Worm (Caenorhabditis elegans) whole organism, L4 larva: ENCODE measurements around the gene arp-6.

ENCODE experiments used
- F49E8.2 ChIP-seq: sonication (generic microtip); optimal IDR thresholded peaks from 2 replicates; lab custom pipeline; 2016; ENCODE audit warnings: missing compliant biosample characterization, mild to moderate bottlenecking, missing genetic modification characterization, borderline replicate concordance
- R02D3.7 ChIP-seq: fragments of 150-350 bp; sonication (generic microtip); optimal IDR thresholded peaks from 3 replicates; lab custom pipeline; 2014; ENCODE audit warnings: missing biosample characterization, missing genetic modification characterization
- Y105C5A.15 ChIP-seq: fragments of 200-800 bp; sonication (Bioruptor generic); IDR thresholded peaks from 2 replicates; pipeline ENCODE4 v1.3.6; 2022; ENCODE audit warnings: missing genetic modification characterization, missing compliant biosample characterization
- Y5F2A.4 ChIP-seq: fragments of 200-800 bp; sonication (Bioruptor generic); optimal IDR thresholded peaks from 2 replicates; lab custom pipeline; 2018; ENCODE audit warnings: mild to moderate bottlenecking, missing genetic modification characterization, missing compliant biosample characterization
- ZK337.2 ChIP-seq: fragments of 200-800 bp; sonication (Bioruptor generic); IDR thresholded peaks from 2 replicates; pipeline ENCODE4 v1.3.6; 2022; ENCODE audit warnings: missing genetic modification reagents, missing genetic modification characterization, missing compliant biosample characterization
- ZK546.5 ChIP-seq, 2 experiments: sonication (generic microtip); optimal IDR thresholded peaks; 2 replicates each; lab custom pipeline; 2017; ENCODE audit warnings: missing biosample characterization in 2 of 2, missing genetic modification characterization in 2 of 2
- aly-2 ChIP-seq: sonication (generic microtip); optimal IDR thresholded peaks from 2 replicates; lab custom pipeline; 2018; ENCODE audit warnings: missing biosample characterization, missing genetic modification characterization
- ama-1 ChIP-seq: fragments of 150-350 bp; optimal IDR thresholded peaks from 2 replicates; lab custom pipeline; 2014; ENCODE audit warnings: inconsistent platforms, mixed read lengths
- attf-4 ChIP-seq: sonication (generic microtip); optimal IDR thresholded peaks from 3 replicates; lab custom pipeline; 2017; ENCODE audit warnings: missing biosample characterization, missing genetic modification characterization
- ceh-28 ChIP-seq: fragments of 150-350 bp; optimal IDR thresholded peaks from 2 replicates; lab custom pipeline; 2014; ENCODE audit warnings: missing biosample characterization, missing genetic modification reagents, missing genetic modification characterization
- ceh-82 ChIP-seq: sonication (generic microtip); optimal IDR thresholded peaks from 2 replicates; lab custom pipeline; 2017; ENCODE audit warnings: missing biosample characterization, missing genetic modification characterization
- ces-1 ChIP-seq: fragments of 150-350 bp; sonication (generic microtip); optimal IDR thresholded peaks from 4 replicates; lab custom pipeline; 2014; ENCODE audit warnings: missing biosample characterization, missing genetic modification reagents, missing genetic modification characterization
- cey-2 ChIP-seq: sonication (generic microtip); optimal IDR thresholded peaks from 3 replicates; lab custom pipeline; 2017; ENCODE audit warnings: missing genetic modification characterization, mild to moderate bottlenecking, missing compliant biosample characterization, antibody characterized with exemption, borderline replicate concordance; ENCODE audit not compliant: insufficient read depth
- ctbp-1 ChIP-seq: fragments of 200-800 bp; sonication (Bioruptor generic); IDR thresholded peaks from 2 replicates; pipeline ENCODE4 v1.3.6; 2022; ENCODE audit warnings: missing genetic modification reagents, missing genetic modification characterization, missing compliant biosample characterization
- daf-12 ChIP-seq: fragments of 150-350 bp; optimal IDR thresholded peaks from 2 replicates; lab custom pipeline; 2014; ENCODE audit warnings: missing biosample characterization, missing genetic modification reagents, missing genetic modification characterization
- daf-8 ChIP-seq: fragments of 200-800 bp; sonication (Bioruptor generic); IDR thresholded peaks from 2 replicates; pipeline ENCODE4 v1.3.6; 2022; ENCODE audit warnings: missing genetic modification characterization, missing compliant biosample characterization
- dmd-8 ChIP-seq: fragments of 200-800 bp; sonication (Bioruptor generic); IDR thresholded peaks from 2 replicates; pipeline ENCODE4 v1.3.6; 2022; ENCODE audit warnings: missing genetic modification characterization, missing compliant biosample characterization
- dpl-1 ChIP-seq: fragments of 150-350 bp; optimal IDR thresholded peaks from 2 replicates; lab custom pipeline; 2014; ENCODE audit warnings: missing biosample characterization, missing genetic modification reagents, missing genetic modification characterization
- duxl-1 ChIP-seq: sonication (generic microtip); optimal IDR thresholded peaks from 2 replicates; lab custom pipeline; 2016; ENCODE audit warnings: mild to moderate bottlenecking, missing genetic modification characterization, moderate library complexity, missing compliant biosample characterization; ENCODE audit not compliant: poor library complexity
- dve-1 ChIP-seq: sonication (generic microtip); optimal IDR thresholded peaks from 2 replicates; lab custom pipeline; 2017; ENCODE audit warnings: antibody characterized with exemption, mild to moderate bottlenecking, missing genetic modification characterization, missing compliant biosample characterization; ENCODE audit not compliant: insufficient read depth
- egl-27 ChIP-seq: sonication (generic microtip); optimal IDR thresholded peaks from 3 replicates; lab custom pipeline; 2017; ENCODE audit warnings: missing biosample characterization, missing genetic modification reagents, missing genetic modification characterization
- egl-43 ChIP-seq: fragments of 200-800 bp; sonication (Bioruptor generic); IDR thresholded peaks from 2 replicates; pipeline ENCODE4 v1.3.6; 2022; ENCODE audit warnings: missing genetic modification reagents, missing genetic modification characterization, missing compliant biosample characterization
- gei-8 ChIP-seq: fragments of 200-800 bp; sonication (Bioruptor generic); optimal IDR thresholded peaks from 2 replicates; lab custom pipeline; 2018; ENCODE audit warnings: mild to moderate bottlenecking, missing genetic modification characterization, missing compliant biosample characterization
- hlh-30 ChIP-seq: sonication (generic microtip); optimal IDR thresholded peaks from 2 replicates; lab custom pipeline; 2017; ENCODE audit warnings: antibody characterized with exemption, mild to moderate bottlenecking, missing genetic modification characterization, missing compliant biosample characterization; ENCODE audit not compliant: insufficient read depth
- lim-7 ChIP-seq: fragments of 200-800 bp; sonication (Bioruptor generic); IDR thresholded peaks from 2 replicates; pipeline ENCODE4 v1.3.6; 2022; ENCODE audit warnings: missing genetic modification characterization, missing compliant biosample characterization
- lin-1 ChIP-seq: fragments of 200-800 bp; sonication (Bioruptor generic); IDR thresholded peaks from 2 replicates; pipeline ENCODE4 v1.3.6; 2022; ENCODE audit warnings: missing genetic modification reagents, missing genetic modification characterization, missing compliant biosample characterization
- lin-15B ChIP-seq: fragments of 150-350 bp; sonication (generic microtip); optimal IDR thresholded peaks from 3 replicates; lab custom pipeline; 2014; ENCODE audit warnings: missing biosample characterization, missing genetic modification characterization
- lin-29 ChIP-seq: fragments of 200-800 bp; sonication (Bioruptor generic); IDR thresholded peaks from 2 replicates; pipeline ENCODE4 v1.3.6; 2022; ENCODE audit warnings: missing genetic modification reagents, missing genetic modification characterization, missing compliant biosample characterization
- lin-38 ChIP-seq: fragments of 200-800 bp; sonication (Bioruptor generic); IDR thresholded peaks from 2 replicates; pipeline ENCODE4 v1.3.6; 2022; ENCODE audit warnings: missing genetic modification reagents, missing genetic modification characterization, missing compliant biosample characterization
- lir-3 ChIP-seq: sonication (generic microtip); optimal IDR thresholded peaks from 2 replicates; lab custom pipeline; 2016; ENCODE audit warnings: mild to moderate bottlenecking, missing genetic modification characterization, missing compliant biosample characterization
- mep-1 ChIP-seq: fragments of 150-350 bp; sonication (generic microtip); optimal IDR thresholded peaks from 3 replicates; lab custom pipeline; 2014; ENCODE audit warnings: missing biosample characterization, missing genetic modification characterization
- mes-2 ChIP-seq: sonication (generic microtip); optimal IDR thresholded peaks from 2 replicates; lab custom pipeline; 2016; ENCODE audit warnings: missing genotype, mild to moderate bottlenecking, missing genetic modification characterization, missing compliant biosample characterization; ENCODE audit not compliant: poor library complexity, severe bottlenecking
- mxl-2 ChIP-seq: fragments of 200-800 bp; sonication (Bioruptor generic); conservative IDR thresholded peaks from 2 replicates; pipeline ENCODE4 v1.3.6; 2022; ENCODE audit warnings: missing genetic modification reagents, missing genetic modification characterization, missing compliant biosample characterization
- nhr-11 ChIP-seq: fragments of 150-350 bp; optimal IDR thresholded peaks from 2 replicates; lab custom pipeline; 2014; ENCODE audit warnings: missing biosample characterization, missing genetic modification characterization
- nhr-237 ChIP-seq: sonication (generic microtip); optimal IDR thresholded peaks from 2 replicates; lab custom pipeline; 2017; ENCODE audit warnings: missing biosample characterization, missing genetic modification characterization
- nhr-25 ChIP-seq: sonication (generic microtip); optimal IDR thresholded peaks from 2 replicates; lab custom pipeline; 2017; ENCODE audit warnings: missing genetic modification characterization, mild to moderate bottlenecking, missing compliant biosample characterization, antibody characterized with exemption, moderate library complexity, borderline replicate concordance; ENCODE audit not compliant: insufficient read depth
- nhr-28 ChIP-seq: fragments of 150-350 bp; optimal IDR thresholded peaks from 2 replicates; lab custom pipeline; 2014; ENCODE audit warnings: missing biosample characterization, missing genetic modification characterization
- nhr-42 ChIP-seq: fragments of 200-800 bp; sonication (Bioruptor generic); IDR thresholded peaks from 2 replicates; pipeline ENCODE4 v1.3.6; 2022; ENCODE audit warnings: missing genetic modification characterization, missing compliant biosample characterization
- nhr-48 ChIP-seq: sonication (generic microtip); optimal IDR thresholded peaks from 2 replicates; lab custom pipeline; 2016; ENCODE audit warnings: mild to moderate bottlenecking, missing genetic modification characterization, missing compliant biosample characterization
- nhr-6 ChIP-seq: fragments of 150-350 bp; optimal IDR thresholded peaks from 2 replicates; lab custom pipeline; 2014; ENCODE audit warnings: missing biosample characterization, missing genetic modification characterization
- nhr-76 ChIP-seq: fragments of 150-350 bp; optimal IDR thresholded peaks from 2 replicates; lab custom pipeline; 2014; ENCODE audit warnings: missing biosample characterization, missing genetic modification characterization
- nhr-77 ChIP-seq: fragments of 150-350 bp; optimal IDR thresholded peaks from 2 replicates; lab custom pipeline; 2014; ENCODE audit warnings: missing biosample characterization, missing genetic modification characterization
- saeg-2 ChIP-seq: fragments of 200-800 bp; sonication (Bioruptor generic); IDR thresholded peaks from 2 replicates; pipeline ENCODE4 v1.3.6; 2022; ENCODE audit warnings: missing genetic modification reagents, missing genetic modification characterization, missing compliant biosample characterization
- set-16 ChIP-seq: fragments of 200-800 bp; sonication (Bioruptor generic); IDR thresholded peaks from 2 replicates; pipeline ENCODE4 v1.3.6; 2022; ENCODE audit warnings: missing genetic modification reagents, missing genetic modification characterization, missing compliant biosample characterization
- skn-1 ChIP-seq: fragments of 150-350 bp; optimal IDR thresholded peaks from 2 replicates; lab custom pipeline; 2014; ENCODE audit warnings: missing biosample characterization, missing genetic modification characterization
- tra-1 ChIP-seq: fragments of 200-800 bp; sonication (Bioruptor generic); IDR thresholded peaks from 2 replicates; pipeline ENCODE4 v1.3.6; 2022; ENCODE audit warnings: missing genetic modification reagents, missing genetic modification characterization, missing compliant biosample characterization
- unc-130 ChIP-seq: sonication (generic microtip); optimal IDR thresholded peaks from 2 replicates; lab custom pipeline; 2016; ENCODE audit warnings: missing genetic modification reagents, missing genetic modification characterization, missing compliant biosample characterization
- unc-39 ChIP-seq: sonication (generic microtip); optimal IDR thresholded peaks from 2 replicates; lab custom pipeline; 2017; ENCODE audit warnings: missing biosample characterization, missing genetic modification characterization
- zfp-2 ChIP-seq: sonication (generic microtip); optimal IDR thresholded peaks from 2 replicates; lab custom pipeline; 2016; ENCODE audit warnings: mild to moderate bottlenecking, missing genetic modification characterization, missing compliant biosample characterization
- zfp-3 ChIP-seq: fragments of 200-800 bp; sonication (Bioruptor generic); conservative IDR thresholded peaks from 2 replicates; pipeline ENCODE4 v1.3.6; 2022; ENCODE audit warnings: missing genetic modification reagents, missing genetic modification characterization, missing compliant biosample characterization
- zip-2 ChIP-seq: fragments of 150-350 bp; optimal IDR thresholded peaks from 2 replicates; lab custom pipeline; 2014; ENCODE audit warnings: missing biosample characterization, missing genetic modification characterization

The arp-6 gene

DNA sequence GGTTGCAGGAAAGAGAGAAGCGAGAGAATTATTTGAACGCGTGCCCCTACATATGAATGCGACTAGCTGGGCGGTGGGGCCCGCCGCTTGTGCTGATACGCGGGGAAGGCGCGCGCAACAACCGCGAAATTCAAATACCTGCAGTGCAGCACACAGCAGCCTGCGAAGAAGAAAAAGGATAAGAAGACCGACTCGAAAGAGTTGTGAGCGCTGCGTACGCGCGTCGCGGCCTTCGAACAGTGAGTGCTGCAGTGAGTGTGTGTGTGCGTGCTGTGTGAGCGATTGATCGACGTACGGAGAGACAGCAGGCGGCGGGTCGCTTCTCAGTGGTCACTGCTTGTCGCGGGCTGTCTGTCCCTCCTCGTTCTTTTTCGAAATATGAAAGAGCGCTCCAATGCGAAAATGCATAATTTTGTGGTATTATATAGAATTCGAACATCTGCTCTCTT lies 8.9 kb downstream of the arp-6 start (continued):
- TF ChIP-seq hlh-30 (tag; lab: Kevin White, UChicago) (peak; percentile 87), lin-1 (GFP tag; lab: Robert Waterston, UW) (peak; percentile 53; the same call in 1 of the 2 replicates), egl-27 (tag; lab: Kevin White, UChicago) (no peak), nhr-28 (tag; lab: Kevin White, UChicago) (peak; percentile 57), lim-7 (GFP tag; lab: Robert Waterston, UW) (peak; percentile 72), ces-1 (no peak), ZK546.5 (tag; optimal IDR thresholded peaks at IDR 0.05; lab: Kevin White, UChicago) (no peak), F49E8.2 (tag; lab: Kevin White, UChicago) (no peak), mes-2 (tag; lab: Kevin White, UChicago) (peak; percentile 74), ceh-28 (tag; lab: Kevin White, UChicago) (peak; percentile 48), tra-1 (GFP tag; lab: Robert Waterston, UW) (peak; percentile 71; the same call in 1 of the 2 replicates), zfp-2 (tag; lab: Kevin White, UChicago) (peak; percentile 72), nhr-237 (tag; lab: Kevin White, UChicago) (no peak), lin-38 (GFP tag; lab: Robert Waterston, UW) (peak; percentile 91), cey-2 (tag; lab: Kevin White, UChicago) (no peak), ceh-82 (tag; lab: Kevin White, UChicago) (no peak), duxl-1 (tag; lab: Kevin White, UChicago) (peak; percentile 60), unc-39 (no peak), nhr-11 (peak; percentile 68), Y105C5A.15 (no peak), saeg-2 (GFP tag; lab: Robert Waterston, UW) (peak; percentile 84; the same call in 1 of the 2 replicates), R02D3.7 (tag; lab: Kevin White, UChicago) (no peak), lir-3 (peak; percentile 98), Y5F2A.4 (GFP tag; lab: Kevin White, UChicago) (no peak), nhr-42 (GFP tag; lab: Robert Waterston, UW) (0 out of 2 replicates have a peak, but pooled peaks have one; percentile 62), aly-2 (tag; lab: Kevin White, UChicago) (no peak), egl-43 (GFP tag; lab: Robert Waterston, UW) (peak; percentile 93), nhr-48 (peak; percentile 90), attf-4 (tag; lab: Kevin White, UChicago) (no peak), dmd-8 (GFP tag; lab: Robert Waterston, UW) (0 out of 2 replicates have a peak, but pooled peaks have one; percentile 54), nhr-6 (tag; lab: Kevin White, UChicago) (peak; percentile 43), zip-2 (tag; lab: Kevin White, UChicago) (peak; percentile 34), lin-29 (GFP tag; lab: Robert Waterston, UW) (no peak), dve-1 (tag; lab: Kevin White, UChicago) (peak; percentile 98), mep-1 (tag; lab: Kevin White, UChicago) (peak; percentile 97), ctbp-1 (GFP tag; lab: Robert Waterston, UW) (peak; percentile 94), lin-15B (tag; lab: Kevin White, UChicago) (peak; percentile 55), nhr-77 (peak; percentile 55), dpl-1 (GFP tag; lab: Kevin White, UChicago) (peak; percentile 70), set-16 (GFP tag; lab: Robert Waterston, UW) (peak; percentile 97), zfp-3 (0 out of 2 replicates have a peak, but pooled peaks have one; percentile 60), mxl-2 (peak; percentile 54; the same call in 1 of the 2 replicates), skn-1 (no peak), daf-8 (GFP tag; lab: Robert Waterston, UW) (0 out of 2 replicates have a peak, but pooled peaks have one; percentile 15), daf-12 (no peak), ama-1 (no peak), nhr-76 (tag; lab: Kevin White, UChicago) (no peak), gei-8 (GFP tag; lab: Kevin White, UChicago) (peak; percentile 87), ZK337.2 (GFP tag; lab: Robert Waterston, UW) (peak; percentile 43; the same call in 1 of the 2 replicates), nhr-25 (tag; lab: Kevin White, UChicago) (peak; percentile 86), unc-130 (GFP tag; lab: Kevin White, UChicago) (no peak)
